Worm (Caenorhabditis elegans) whole organism, mixed stage, embryonic: ENCODE results near the gene Y73B6BL.29.

ENCODE experiments used
- flh-1 ChIP-seq: fragments of 200-800 bp; sonication (Bioruptor generic); optimal IDR thresholded peaks from 2 replicates; lab custom pipeline; 2018; ENCODE audit warnings: mild to moderate bottlenecking, missing genetic modification characterization, moderate library complexity, missing compliant biosample characterization
- ham-2 ChIP-seq: fragments of 200-800 bp; sonication (Bioruptor generic); optimal IDR thresholded peaks from 2 replicates; lab custom pipeline; 2018; ENCODE audit warnings: mild to moderate bottlenecking, missing genetic modification characterization, missing compliant biosample characterization
- lin-13 ChIP-seq: fragments of 150-350 bp; optimal IDR thresholded peaks from 2 replicates; lab custom pipeline; 2014; ENCODE audit warnings: missing biosample characterization, missing genetic modification characterization
- mab-5 ChIP-seq: fragments of 150-350 bp; optimal IDR thresholded peaks from 2 replicates; lab custom pipeline; 2014; ENCODE audit warnings: missing biosample characterization, missing genetic modification characterization
- nhr-12 ChIP-seq: fragments of 150-350 bp; optimal IDR thresholded peaks from 2 replicates; lab custom pipeline; 2014; ENCODE audit warnings: missing biosample characterization, missing genetic modification characterization
- nhr-237 ChIP-seq: fragments of 150-350 bp; optimal IDR thresholded peaks from 2 replicates; lab custom pipeline; 2014; ENCODE audit warnings: missing biosample characterization, missing genetic modification characterization
- nhr-28 ChIP-seq: fragments of 150-350 bp; optimal IDR thresholded peaks from 2 replicates; lab custom pipeline; 2014; ENCODE audit warnings: missing biosample characterization, missing genetic modification characterization
- pha-4 ChIP-seq: fragments of 150-350 bp; optimal IDR thresholded peaks from 2 replicates; lab custom pipeline; 2018; ENCODE audit warnings: missing biosample characterization, missing genetic modification reagents, missing genetic modification characterization
- sem-2 ChIP-seq: fragments of 200-800 bp; sonication (Bioruptor generic); optimal IDR thresholded peaks from 2 replicates; lab custom pipeline; 2018; ENCODE audit warnings: mild to moderate bottlenecking, missing genetic modification characterization, missing compliant biosample characterization
- sptf-1 ChIP-seq: sonication (generic microtip); optimal IDR thresholded peaks from 2 replicates; lab custom pipeline; 2017; ENCODE audit warnings: mild to moderate bottlenecking, missing genetic modification characterization, moderate library complexity, missing compliant biosample characterization
- unc-62 ChIP-seq: fragments of 150-350 bp; optimal IDR thresholded peaks from 2 replicates; lab custom pipeline; 2014; ENCODE audit warnings: missing biosample characterization, missing genetic modification reagents, missing genetic modification characterization
- zip-8 ChIP-seq: fragments of 150-350 bp; optimal IDR thresholded peaks from 2 replicates; lab custom pipeline; 2014; ENCODE audit warnings: missing biosample characterization, missing genetic modification characterization

ce11 chrIV:6372993-6373392 is 51.3 kb downstream of the Y73B6BL.29 start, which contains the start of gene smg-3:
- no peak for TF ChIP-seq zip-8
- no peak for TF ChIP-seq nhr-28 (tag; lab: Kevin White, UChicago)
- no peak for TF ChIP-seq lin-13
- no peak for TF ChIP-seq ham-2 (GFP tag; lab: Kevin White, UChicago)
- no peak for TF ChIP-seq unc-62 (GFP tag; lab: Kevin White, UChicago)
- TF ChIP-seq flh-1 (GFP tag; lab: Kevin White, UChicago) = no peak
- TF ChIP-seq pha-4 (tag; lab: Kevin White, UChicago) = no peak
- no peak for TF ChIP-seq nhr-237
- TF ChIP-seq mab-5 (tag; lab: Kevin White, UChicago) = no peak
- no peak for TF ChIP-seq sptf-1 (tag; lab: Kevin White, UChicago)
- no peak for TF ChIP-seq sem-2 (GFP tag; lab: Kevin White, UChicago)
- TF ChIP-seq nhr-12 (tag; lab: Kevin White, UChicago) = no peak
